Worm (Caenorhabditis elegans): ENCODE data around the gene fbxa-179.

Gene fbxa-179

DNA sequence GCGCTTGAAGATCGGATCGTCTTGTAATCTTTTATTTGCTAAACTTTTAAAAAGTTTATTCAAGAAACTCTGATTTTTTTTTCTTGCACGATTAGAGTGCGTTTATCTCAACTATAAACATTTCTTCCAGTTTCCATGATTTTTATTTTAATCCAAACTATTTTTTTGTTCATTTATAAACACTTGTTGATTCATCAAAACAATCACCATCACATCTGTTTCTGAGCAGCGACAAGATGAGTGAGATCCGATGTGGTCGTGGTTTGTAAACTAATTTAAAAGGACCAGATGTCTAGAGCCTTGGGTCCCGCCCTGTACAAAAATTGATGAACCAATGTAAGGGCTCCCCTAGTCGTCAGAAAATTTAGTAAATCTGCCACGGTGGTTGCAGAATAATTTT is 11.4 kb downstream of the fbxa-179 start:
- peak; percentile 95 for TF ChIP-seq aha-1 (tag)
- no peak for TF ChIP-seq daf-19 (GFP tag; conservative IDR thresholded peaks at IDR 0.05)
- no peak for TF ChIP-seq gei-8 (GFP tag; optimal IDR thresholded peaks at IDR 0.05)

DNA sequence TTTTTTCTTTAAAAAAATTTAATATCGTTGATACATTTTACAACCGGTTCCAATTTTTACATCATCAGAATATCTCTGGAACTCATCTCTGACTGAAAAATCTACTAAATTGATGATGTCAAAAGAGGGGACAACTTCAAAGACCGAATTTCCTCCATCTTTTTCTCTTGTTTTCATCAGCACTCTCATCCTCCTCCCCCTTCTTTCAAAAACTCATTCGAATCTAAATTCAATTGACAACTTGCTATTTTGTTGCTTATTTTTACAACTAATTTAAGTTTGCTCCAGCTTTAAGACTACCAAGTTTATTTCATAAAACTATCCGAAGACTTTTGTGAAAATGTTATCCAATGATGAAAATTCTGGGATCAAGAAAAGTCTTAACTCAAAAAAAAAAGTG is 13.6 kb downstream of the fbxa-179 start:
- TF ChIP-seq hif-1 (tag; optimal IDR thresholded peaks at IDR 0.05) (no peak), unc-62 (GFP tag; optimal IDR thresholded peaks at IDR 0.05 in 1 of 2) (peak in 1 of 2 experiments; percentile 84), unc-62 (tag; optimal IDR thresholded peaks at IDR 0.05) (no peak), vab-7 (GFP tag; IDR thresholded peaks at IDR 0.05) (no peak)

DNA sequence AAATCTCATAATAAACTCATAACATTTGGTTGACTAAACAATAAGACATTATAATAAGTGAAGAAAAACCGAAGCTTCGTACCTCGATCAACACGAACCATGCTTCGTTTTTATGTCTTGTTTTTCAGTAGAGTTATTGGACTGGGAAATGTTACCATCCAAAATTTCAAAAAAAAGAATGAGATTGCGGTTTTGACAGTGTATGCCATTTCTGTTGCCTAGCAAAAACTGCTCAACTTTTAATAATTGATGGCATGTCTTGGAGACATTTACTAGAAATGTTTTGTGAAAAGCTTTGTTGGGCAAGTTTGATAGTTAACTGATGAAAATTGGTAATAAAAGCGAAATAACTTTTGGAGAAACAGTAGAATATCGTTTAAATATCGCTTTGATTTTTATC is 17.4 kb downstream of the fbxa-179 start, which contains the start of gene Y60A9.1:
Gene Y60A9.1, minus strand, starts transcription at position 101 of the 400 bp plus-strand sequence.
- TF ChIP-seq T26A8.4 (GFP tag; IDR thresholded peaks at IDR 0.05) (no peak), nhr-28 (tag; optimal IDR thresholded peaks at IDR 0.05) (no peak), lin-13 (GFP tag; optimal IDR thresholded peaks at IDR 0.05) (no peak), tag-97 (GFP tag; IDR thresholded peaks at IDR 0.05) (no peak), skn-1 (tag; optimal IDR thresholded peaks at IDR 0.05) (no peak), zip-11 (GFP tag; IDR thresholded peaks at IDR 0.05) (no peak), zfp-2 (tag; optimal IDR thresholded peaks at IDR 0.05) (no peak), ZK337.2 (GFP tag; IDR thresholded peaks at IDR 0.05) (no peak), pha-4 (GFP tag; IDR thresholded peaks at IDR 0.05) (no peak), pha-4 (tag; optimal IDR thresholded peaks at IDR 0.05) (no peak), aly-2 (tag; optimal IDR thresholded peaks at IDR 0.05) (no peak), F10B5.3 (tag; optimal IDR thresholded peaks at IDR 0.05) (no peak), R02D3.7 (tag; optimal IDR thresholded peaks at IDR 0.05) (no peak), set-16 (GFP tag; IDR thresholded peaks at IDR 0.05) (no peak), hlh-11 (tag; optimal IDR thresholded peaks at IDR 0.05) (no peak), dpl-1 (GFP tag; optimal IDR thresholded peaks at IDR 0.05) (no peak), aha-1 (tag) (no peak), mxl-3 (GFP tag; optimal IDR thresholded peaks at IDR 0.05) (no peak), tra-1 (GFP tag; IDR thresholded peaks at IDR 0.05) (no peak)

DNA sequence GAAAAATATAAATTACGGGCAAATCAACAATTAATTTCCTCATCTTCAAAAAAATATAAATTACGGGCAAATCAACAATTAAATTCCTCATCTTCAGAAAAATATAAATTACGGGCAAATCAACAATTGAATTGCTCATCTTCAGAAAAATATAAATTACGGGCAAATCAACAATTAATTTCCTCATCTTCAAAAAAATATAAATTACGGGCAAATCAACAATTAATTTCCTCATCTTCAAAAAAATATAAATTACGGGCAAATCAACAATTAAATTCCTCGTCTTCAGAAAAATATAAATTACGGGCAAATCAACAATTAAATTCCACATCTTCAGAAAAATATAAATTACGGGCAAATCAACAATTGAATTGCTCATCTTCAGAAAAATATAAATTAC is 24.9 kb downstream of the fbxa-179 start:
- TF ChIP-seq F26F4.8 (GFP tag; conservative IDR thresholded peaks at IDR 0.05): 0 out of 2 replicates have a peak, but pooled peaks have one; percentile 57

DNA sequence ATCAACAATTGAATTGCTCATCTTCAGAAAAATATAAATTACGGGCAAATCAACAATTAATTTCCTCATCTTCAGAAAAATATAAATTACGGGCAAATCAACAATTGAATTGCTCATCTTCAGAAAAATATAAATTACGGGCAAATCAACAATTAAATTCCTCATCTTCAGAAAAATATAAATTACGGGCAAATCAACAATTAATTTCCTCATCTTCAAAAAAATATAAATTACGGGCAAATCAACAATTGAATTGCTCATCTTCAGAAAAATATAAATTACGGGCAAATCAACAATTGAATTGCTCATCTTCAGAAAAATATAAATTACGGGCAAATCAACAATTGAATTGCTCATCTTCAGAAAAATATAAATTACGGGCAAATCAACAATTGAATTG is 26.0 kb downstream of the fbxa-179 start:
- TF ChIP-seq mxl-2 (GFP tag; conservative IDR thresholded peaks at IDR 0.05) (0 out of 2 replicates have a peak, but pooled peaks have one; percentile 55), dmd-8 (GFP tag; IDR thresholded peaks at IDR 0.05) (peak; percentile 63; the same call in 1 of the 2 replicates), Y75B8A.6 (GFP tag; IDR thresholded peaks at IDR 0.05) (0 out of 2 replicates have a peak, but pooled peaks have one; percentile 17), madf-5 (GFP tag; IDR thresholded peaks at IDR 0.05) (peak in 1 of 2 experiments; percentile 83; a peak in 1 of 4 replicates), Y105C5A.15 (GFP tag; IDR thresholded peaks at IDR 0.05) (peak; percentile 49; the same call in 1 of the 2 replicates)

DNA sequence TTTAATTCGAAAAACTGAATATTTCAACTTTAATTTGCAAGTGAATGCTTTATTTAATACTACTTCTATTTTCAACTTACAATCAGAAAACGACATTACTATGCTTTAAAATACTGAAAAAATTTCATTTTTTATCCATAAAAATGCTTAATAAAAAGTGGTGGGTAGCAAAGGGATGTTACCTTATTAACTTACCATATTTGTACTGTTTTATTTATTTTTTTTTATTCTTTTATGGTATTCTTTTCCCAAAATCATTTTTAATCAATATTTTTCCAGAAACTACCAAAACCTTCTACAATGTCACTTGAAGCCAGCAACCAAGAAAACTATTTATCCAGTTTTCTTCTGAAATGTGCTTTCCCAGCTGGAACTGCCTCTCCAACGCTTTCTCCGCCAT is 29.7 kb downstream of the fbxa-179 start, which contains the start of gene Y60A9.3:
Gene Y60A9.3, plus strand, starts transcription at position 301 of the 400 bp plus-strand sequence.
- TF ChIP-seq unc-130 (GFP tag; optimal IDR thresholded peaks at IDR 0.05): no peak
- no peak for TF ChIP-seq zfp-2 (tag; optimal IDR thresholded peaks at IDR 0.05)
- no peak for TF ChIP-seq R02D3.7 (tag; optimal IDR thresholded peaks at IDR 0.05)
- TF ChIP-seq zag-1 (tag; optimal IDR thresholded peaks at IDR 0.05): no peak
- no peak for TF ChIP-seq daf-16 (GFP tag; optimal IDR thresholded peaks at IDR 0.05)
- TF ChIP-seq daf-16 (tag; optimal IDR thresholded peaks at IDR 0.05): no peak
- no peak for TF ChIP-seq dmd-6 (GFP tag; IDR thresholded peaks at IDR 0.05)
- TF ChIP-seq ztf-7 (tag; optimal IDR thresholded peaks at IDR 0.05): no peak
- no peak for TF ChIP-seq nhr-102 (tag; optimal IDR thresholded peaks at IDR 0.05)

Data from whole organism, L4 larva.